Worm (Caenorhabditis elegans) whole organism, L1 larva: ENCODE results near the gene F46H6.5.
A peak's percentile ranks its signal among the peaks of the same experiment; 100 is the strongest.

Source experiments
- C04F5.9 ChIP-seq: sonication (generic microtip); optimal IDR thresholded peaks from 2 replicates; lab custom pipeline; 2016; ENCODE audit warnings: missing genetic modification characterization, missing compliant biosample characterization
- C34B4.2 ChIP-seq: sonication (generic microtip); optimal IDR thresholded peaks from 2 replicates; lab custom pipeline; 2017; ENCODE audit warnings: mild to moderate bottlenecking, missing genetic modification characterization, missing compliant biosample characterization
- F16B12.6 ChIP-seq: fragments of 150-350 bp; optimal IDR thresholded peaks from 2 replicates; lab custom pipeline; 2014; ENCODE audit warnings: missing biosample characterization, missing genetic modification characterization
- Y116A8C.19 ChIP-seq: sonication (generic microtip); optimal IDR thresholded peaks from 2 replicates; lab custom pipeline; 2016; ENCODE audit warnings: missing compliant biosample characterization, missing genetic modification characterization, borderline replicate concordance
- aha-1 ChIP-seq: fragments of 150-350 bp; optimal IDR thresholded peaks from 2 replicates; lab custom pipeline; 2014; ENCODE audit warnings: missing biosample characterization, missing genetic modification characterization
- aly-2 ChIP-seq: fragments of 150-350 bp; optimal IDR thresholded peaks from 2 replicates; lab custom pipeline; 2014; ENCODE audit warnings: missing biosample characterization, missing genetic modification characterization
- ceh-63 ChIP-seq: fragments of 200-800 bp; sonication (Bioruptor generic); optimal IDR thresholded peaks from 2 replicates; lab custom pipeline; 2018; ENCODE audit warnings: mild to moderate bottlenecking, missing genetic modification characterization, missing compliant biosample characterization
- ceh-82 ChIP-seq, 3 experiments: fragments of 150-350 bp in 1 of 3; sonication (generic microtip) in 2 of 3; optimal IDR thresholded peaks; 2 replicates each; lab custom pipeline; 2014 to 2017; ENCODE audit warnings: missing biosample characterization in 3 of 3, missing genetic modification characterization in 3 of 3
- ceh-88 ChIP-seq: fragments of 200-800 bp; sonication (Bioruptor generic); IDR thresholded peaks from 2 replicates; pipeline ENCODE4 v1.3.6; 2022; ENCODE audit warnings: missing genetic modification characterization, missing compliant biosample characterization
- ces-1 ChIP-seq: fragments of 150-350 bp; optimal IDR thresholded peaks from 2 replicates; lab custom pipeline; 2014; ENCODE audit warnings: missing biosample characterization, missing genetic modification reagents, missing genetic modification characterization
- dpl-1 ChIP-seq, 3 experiments: fragments of 150-350 bp in 2 of 3; sonication (generic microtip) in 1 of 3; optimal IDR thresholded peaks; 2 replicates each; lab custom pipeline; 2014 to 2017; ENCODE audit warnings: missing biosample characterization in 3 of 3, missing genetic modification characterization in 3 of 3, missing genetic modification reagents in 3 of 3
- efl-3 ChIP-seq: fragments of 200-800 bp; sonication (Bioruptor generic); optimal IDR thresholded peaks from 2 replicates; lab custom pipeline; 2018; ENCODE audit warnings: mild to moderate bottlenecking, missing genetic modification characterization, missing compliant biosample characterization
- elt-3 ChIP-seq, 6 experiments: fragments of 150-350 bp in 1 of 6; sonication (generic microtip); optimal IDR thresholded peaks; 2 replicates each; lab custom pipeline; 2017 to 2018; ENCODE audit warnings: missing biosample characterization in 6 of 6, missing genetic modification characterization in 6 of 6, inconsistent platforms in 1 of 6
- fkh-10 ChIP-seq: sonication (generic microtip); optimal IDR thresholded peaks from 2 replicates; lab custom pipeline; 2017; ENCODE audit warnings: missing biosample characterization, missing genetic modification reagents, missing genetic modification characterization
- fkh-8 ChIP-seq: sonication (generic microtip); optimal IDR thresholded peaks from 2 replicates; lab custom pipeline; 2016; ENCODE audit warnings: mild to moderate bottlenecking, missing genetic modification characterization, missing compliant biosample characterization
- grh-1 ChIP-seq: fragments of 200-800 bp; sonication (Bioruptor generic); IDR thresholded peaks from 2 replicates; pipeline ENCODE4 v1.3.6; 2022; ENCODE audit warnings: missing genetic modification reagents, missing genetic modification characterization, missing compliant biosample characterization
- hlh-4 ChIP-seq: sonication (generic microtip); optimal IDR thresholded peaks from 2 replicates; lab custom pipeline; 2016; ENCODE audit warnings: mild to moderate bottlenecking, missing genetic modification characterization, missing compliant biosample characterization
- hpl-2 ChIP-seq: fragments of 150-350 bp; optimal IDR thresholded peaks from 2 replicates; lab custom pipeline; 2014; ENCODE audit warnings: missing biosample characterization, missing genetic modification reagents, missing genetic modification characterization
- jun-1 ChIP-seq: fragments of 150-350 bp; optimal IDR thresholded peaks from 2 replicates; lab custom pipeline; 2014; ENCODE audit warnings: missing biosample characterization, missing genetic modification reagents, missing genetic modification characterization
- lin-13 ChIP-seq: fragments of 150-350 bp; optimal IDR thresholded peaks from 2 replicates; lab custom pipeline; 2014; ENCODE audit warnings: missing biosample characterization, missing genetic modification reagents, missing genetic modification characterization
- lin-14 ChIP-seq: fragments of 200-800 bp; sonication (Bioruptor generic); optimal IDR thresholded peaks from 2 replicates; lab custom pipeline; 2018; ENCODE audit warnings: mild to moderate bottlenecking, missing genetic modification characterization, moderate library complexity, missing compliant biosample characterization
- lin-39 ChIP-seq: fragments of 150-350 bp; optimal IDR thresholded peaks from 2 replicates; lab custom pipeline; 2014; ENCODE audit warnings: missing biosample characterization, missing genetic modification reagents, missing genetic modification characterization
- mef-2 ChIP-seq: fragments of 150-350 bp; optimal IDR thresholded peaks from 2 replicates; lab custom pipeline; 2014; ENCODE audit warnings: missing biosample characterization, missing genetic modification characterization
- mep-1 ChIP-seq: fragments of 150-350 bp; optimal IDR thresholded peaks from 2 replicates; lab custom pipeline; 2014; ENCODE audit warnings: missing biosample characterization, missing genetic modification characterization
- nhr-11 ChIP-seq: fragments of 150-350 bp; optimal IDR thresholded peaks from 2 replicates; lab custom pipeline; 2014; ENCODE audit warnings: missing biosample characterization, missing genetic modification characterization
- nhr-28 ChIP-seq: fragments of 150-350 bp; optimal IDR thresholded peaks from 2 replicates; lab custom pipeline; 2014; ENCODE audit warnings: missing biosample characterization, missing genetic modification characterization
- nhr-47 ChIP-seq: sonication (generic microtip); optimal IDR thresholded peaks from 2 replicates; lab custom pipeline; 2016; ENCODE audit warnings: mild to moderate bottlenecking, missing genetic modification characterization, moderate library complexity, missing compliant biosample characterization
- nhr-71 ChIP-seq: sonication (generic microtip); optimal IDR thresholded peaks from 2 replicates; lab custom pipeline; 2016; ENCODE audit warnings: mild to moderate bottlenecking, missing genetic modification characterization, moderate library complexity, missing compliant biosample characterization
- nhr-77 ChIP-seq: fragments of 150-350 bp; optimal IDR thresholded peaks from 2 replicates; lab custom pipeline; 2014; ENCODE audit warnings: missing biosample characterization, missing genetic modification characterization
- nhr-85 ChIP-seq: sonication (generic microtip); peaks from one replicate; lab custom pipeline; 2016; ENCODE audit warnings: missing genetic modification characterization, inconsistent platforms, missing compliant biosample characterization
- pax-3 ChIP-seq: fragments of 200-800 bp; sonication (Bioruptor generic); optimal IDR thresholded peaks from 2 replicates; lab custom pipeline; 2018; ENCODE audit warnings: mild to moderate bottlenecking, missing genetic modification characterization, moderate library complexity, missing compliant biosample characterization
- pqm-1 ChIP-seq: sonication (generic microtip); optimal IDR thresholded peaks from 3 replicates; lab custom pipeline; 2017; ENCODE audit warnings: missing biosample characterization, missing genetic modification characterization
- rnt-1 ChIP-seq: sonication (generic microtip); optimal IDR thresholded peaks from 2 replicates; lab custom pipeline; 2016; ENCODE audit warnings: mild to moderate bottlenecking, missing genetic modification characterization, moderate library complexity, missing compliant biosample characterization
- snpc-4 ChIP-seq: fragments of 150-350 bp; optimal IDR thresholded peaks from 2 replicates; lab custom pipeline; 2014; ENCODE audit warnings: missing biosample characterization, missing genetic modification characterization
- sox-4 ChIP-seq: sonication (generic microtip); optimal IDR thresholded peaks from 2 replicates; lab custom pipeline; 2016; ENCODE audit warnings: missing genetic modification characterization, missing compliant biosample characterization
- sptf-1 ChIP-seq: fragments of 150-350 bp; optimal IDR thresholded peaks from 2 replicates; lab custom pipeline; 2014; ENCODE audit warnings: missing biosample characterization, missing genetic modification characterization
- swsn-7 ChIP-seq: sonication (generic microtip); optimal IDR thresholded peaks from 2 replicates; lab custom pipeline; 2016; ENCODE audit warnings: missing genetic modification characterization, missing compliant biosample characterization
- tbx-2 ChIP-seq: sonication (generic microtip); optimal IDR thresholded peaks from 2 replicates; lab custom pipeline; 2016; ENCODE audit warnings: missing genetic modification characterization, missing compliant biosample characterization
- tlp-1 ChIP-seq: fragments of 150-350 bp; optimal IDR thresholded peaks from 2 replicates; lab custom pipeline; 2014; ENCODE audit warnings: missing biosample characterization, missing genetic modification characterization
- unc-130 ChIP-seq: fragments of 150-350 bp; optimal IDR thresholded peaks from 2 replicates; lab custom pipeline; 2017; ENCODE audit warnings: missing biosample characterization, missing genetic modification characterization, inconsistent platforms
- unc-30 ChIP-seq: sonication (generic microtip); optimal IDR thresholded peaks from 2 replicates; lab custom pipeline; 2017; ENCODE audit warnings: missing biosample characterization, missing genetic modification characterization
- unc-62 ChIP-seq: fragments of 150-350 bp; optimal IDR thresholded peaks from 2 replicates; lab custom pipeline; 2014; ENCODE audit warnings: missing biosample characterization, missing genetic modification reagents, missing genetic modification characterization
- unc-98 ChIP-seq: fragments of 200-800 bp; sonication (Bioruptor generic); IDR thresholded peaks from 2 replicates; pipeline ENCODE4 v1.3.6; 2022; ENCODE audit warnings: missing genetic modification characterization, missing compliant biosample characterization
- xbp-1 ChIP-seq: sonication (generic microtip); optimal IDR thresholded peaks from 2 replicates; lab custom pipeline; 2016; ENCODE audit warnings: missing genetic modification characterization, missing compliant biosample characterization
- zag-1 ChIP-seq: fragments of 150-350 bp; optimal IDR thresholded peaks from 2 replicates; lab custom pipeline; 2014; ENCODE audit warnings: missing biosample characterization, missing genetic modification characterization
- ztf-11 ChIP-seq, 2 experiments: sonication (generic microtip); optimal IDR thresholded peaks; 2 replicates each; lab custom pipeline; 2016 to 2017; ENCODE audit warnings: missing genetic modification characterization in 2 of 2, missing biosample characterization in 1 of 2, missing compliant biosample characterization in 1 of 2

The F46H6.5 gene

ce11 chrX:4507122-4507681 lies 15.2 kb upstream of the F46H6.5 start (continued):
- no peak for TF ChIP-seq efl-3 (GFP tag; lab: Kevin White, UChicago)
- no peak for TF ChIP-seq fkh-10 (GFP tag; lab: Kevin White, UChicago)
- no peak for TF ChIP-seq sptf-1 (tag; lab: Kevin White, UChicago)
- no peak for TF ChIP-seq nhr-47
- TF ChIP-seq ztf-11 (tag; optimal IDR thresholded peaks at IDR 0.05; lab: Kevin White, UChicago), result no peak
- TF ChIP-seq snpc-4 (tag; lab: Kevin White, UChicago), result no peak
- peak; percentile 54 for TF ChIP-seq nhr-85 (tag; lab: Kevin White, UChicago)
- no peak for TF ChIP-seq aha-1 (tag; lab: Kevin White, UChicago)
- peak; percentile 36 for TF ChIP-seq jun-1
- no peak for TF ChIP-seq grh-1 (GFP tag; lab: Robert Waterston, UW)
- TF ChIP-seq mef-2, result no peak
- TF ChIP-seq aly-2 (tag; lab: Kevin White, UChicago), result no peak
- no peak for TF ChIP-seq unc-98
- TF ChIP-seq nhr-77, result peak; percentile 4
- TF ChIP-seq fkh-8 (tag; lab: Kevin White, UChicago), result no peak
- no peak for TF ChIP-seq lin-39 (tag; lab: Kevin White, UChicago)
- no peak for TF ChIP-seq tbx-2
- TF ChIP-seq C34B4.2, result no peak
- TF ChIP-seq zag-1 (tag; lab: Kevin White, UChicago), result no peak
- no peak for TF ChIP-seq lin-13 (GFP tag; lab: Kevin White, UChicago)
- no peak for TF ChIP-seq swsn-7 (tag; lab: Kevin White, UChicago)
- TF ChIP-seq lin-14 (GFP tag; lab: Kevin White, UChicago), result peak; percentile 66
- no peak for TF ChIP-seq tlp-1 (tag; lab: Kevin White, UChicago)
- no peak for TF ChIP-seq ceh-88
- peak; percentile 24 for TF ChIP-seq xbp-1
- no peak for TF ChIP-seq ceh-63 (GFP tag; lab: Kevin White, UChicago)
- no peak for TF ChIP-seq C04F5.9 (tag; lab: Kevin White, UChicago)
- TF ChIP-seq unc-130, result no peak
- no peak for TF ChIP-seq unc-62
- TF ChIP-seq rnt-1 (tag; lab: Kevin White, UChicago), result no peak
- no peak for TF ChIP-seq ces-1 (GFP tag; lab: Kevin White, UChicago)
- no peak for TF ChIP-seq pax-3 (tag; lab: Kevin White, UChicago)
- no peak for TF ChIP-seq dpl-1 (GFP tag; optimal IDR thresholded peaks at IDR 0.05; lab: Kevin White, UChicago)
- no peak for TF ChIP-seq unc-30
- TF ChIP-seq nhr-28 (tag; lab: Kevin White, UChicago), result no peak
- TF ChIP-seq pqm-1, result no peak
- TF ChIP-seq mep-1 (tag; lab: Kevin White, UChicago), result peak; percentile 43
- no peak for TF ChIP-seq nhr-11 (tag; lab: Kevin White, UChicago)
- no peak for TF ChIP-seq elt-3 (tag; optimal IDR thresholded peaks at IDR 0.05; lab: Kevin White, UChicago)
- TF ChIP-seq ceh-82 (tag; optimal IDR thresholded peaks at IDR 0.05; lab: Kevin White, UChicago), result peak in 1 of 3 experiments; percentile 11
- peak; percentile 6 for TF ChIP-seq nhr-71 (tag; lab: Kevin White, UChicago)
- TF ChIP-seq hpl-2 (GFP tag; lab: Kevin White, UChicago), result no peak
- TF ChIP-seq Y116A8C.19 (tag; lab: Kevin White, UChicago), result no peak
- no peak for TF ChIP-seq sox-4 (tag; lab: Kevin White, UChicago)
- no peak for TF ChIP-seq hlh-4 (tag; lab: Kevin White, UChicago)
- TF ChIP-seq F16B12.6 (tag; lab: Kevin White, UChicago), result no peak
